Fruit fly (Drosophila melanogaster) Kc167 (cell line): Measurements from ENCODE around the gene Taf7.

Experiments used
- insv ChIP-seq: fragments of >200 bp; optimal IDR thresholded peaks from 3 replicates; lab custom pipeline; 2018; ENCODE audit warnings: missing external identifiers
- psq ChIP-seq: fragments of >200 bp; optimal IDR thresholded peaks from 2 replicates; lab custom pipeline; 2017; ENCODE audit warnings: missing external identifiers
- ttk ChIP-seq: sonication (Bioruptor generic); optimal IDR thresholded peaks from 2 replicates; lab custom pipeline; 2017; ENCODE audit warnings: missing external identifiers

- TF ChIP-seq insv (lab: Kevin White, UChicago) (no peak), ttk (lab: Kevin White, UChicago) (no peak), psq (lab: Kevin White, UChicago) (no peak)
Observed at dm6 chr3R:7884433-7884832, 22.7 kb upstream of the Taf7 start.
